Worm (Caenorhabditis elegans) whole organism, L3 larva: ENCODE measurements around the gene srg-41.

Experiments
- R02D3.7 ChIP-seq: fragments of 150-350 bp; optimal IDR thresholded peaks from 2 replicates; lab custom pipeline; 2014; ENCODE audit warnings: missing biosample characterization, missing genetic modification characterization
- ZK546.5 ChIP-seq: sonication (generic microtip); optimal IDR thresholded peaks from 2 replicates; lab custom pipeline; 2017; ENCODE audit warnings: missing biosample characterization, missing genetic modification characterization
- aly-2 ChIP-seq: fragments of 150-350 bp; optimal IDR thresholded peaks from 2 replicates; lab custom pipeline; 2014; ENCODE audit warnings: missing biosample characterization, missing genetic modification characterization
- ama-1 ChIP-seq: fragments of 150-350 bp; optimal IDR thresholded peaks from 2 replicates; lab custom pipeline; 2018
- ceh-16 ChIP-seq: sonication (generic microtip); optimal IDR thresholded peaks from 2 replicates; lab custom pipeline; 2017; ENCODE audit warnings: missing biosample characterization, missing genetic modification characterization
- ceh-82 ChIP-seq: fragments of 150-350 bp; optimal IDR thresholded peaks from 2 replicates; lab custom pipeline; 2014; ENCODE audit warnings: missing biosample characterization, missing genetic modification characterization
- ceh-9 ChIP-seq: sonication (generic microtip); optimal IDR thresholded peaks from 2 replicates; lab custom pipeline; 2018; ENCODE audit warnings: missing biosample characterization, missing genetic modification characterization
- daf-12 ChIP-seq: fragments of 150-350 bp; optimal IDR thresholded peaks from 2 replicates; lab custom pipeline; 2014; ENCODE audit warnings: missing biosample characterization, missing genetic modification reagents, missing genetic modification characterization
- egl-27 ChIP-seq: sonication (generic microtip); optimal IDR thresholded peaks from 4 replicates; lab custom pipeline; 2017; ENCODE audit warnings: missing biosample characterization, missing genetic modification reagents, missing genetic modification characterization
- elt-1 ChIP-seq: fragments of 150-350 bp; optimal IDR thresholded peaks from 2 replicates; lab custom pipeline; 2014; ENCODE audit warnings: missing biosample characterization, missing genetic modification characterization
- elt-2 ChIP-seq: sonication (generic microtip); optimal IDR thresholded peaks from 2 replicates; lab custom pipeline; 2016; ENCODE audit warnings: missing genetic modification reagents, mild to moderate bottlenecking, missing genetic modification characterization, missing compliant biosample characterization
- eor-1 ChIP-seq, 2 experiments: fragments of 150-350 bp; optimal IDR thresholded peaks; 2 replicates each; lab custom pipeline; 2014 to 2018; ENCODE audit warnings: missing biosample characterization in 2 of 2, missing genetic modification characterization in 2 of 2
- fkh-10 ChIP-seq: sonication (generic microtip); optimal IDR thresholded peaks from 2 replicates; lab custom pipeline; 2017; ENCODE audit warnings: missing biosample characterization, missing genetic modification reagents, missing genetic modification characterization
- fkh-2 ChIP-seq: fragments of 150-350 bp; optimal IDR thresholded peaks from 2 replicates; lab custom pipeline; 2014; ENCODE audit warnings: missing biosample characterization, missing genetic modification reagents, missing genetic modification characterization
- hmg-11 ChIP-seq: sonication (generic microtip); optimal IDR thresholded peaks from 2 replicates; lab custom pipeline; 2016; ENCODE audit warnings: missing genetic modification characterization, missing compliant biosample characterization
- lin-15B ChIP-seq: fragments of 150-350 bp; optimal IDR thresholded peaks from 2 replicates; lab custom pipeline; 2014; ENCODE audit warnings: missing biosample characterization, missing genetic modification characterization
- lin-39 ChIP-seq: fragments of 150-350 bp; optimal IDR thresholded peaks from 2 replicates; lab custom pipeline; 2018; ENCODE audit warnings: missing biosample characterization, missing genetic modification reagents, missing genetic modification characterization
- lsy-12 ChIP-seq: sonication (generic microtip); optimal IDR thresholded peaks from 2 replicates; lab custom pipeline; 2016; ENCODE audit warnings: mild to moderate bottlenecking, missing genetic modification characterization, missing compliant biosample characterization
- mdl-1 ChIP-seq: fragments of 150-350 bp; optimal IDR thresholded peaks from 2 replicates; lab custom pipeline; 2014; ENCODE audit warnings: missing biosample characterization, missing genetic modification characterization
- nfya-1 ChIP-seq: sonication (generic microtip); optimal IDR thresholded peaks from 2 replicates; lab custom pipeline; 2017; ENCODE audit warnings: missing genetic modification characterization, mild to moderate bottlenecking, missing compliant biosample characterization, antibody characterized with exemption, moderate library complexity; ENCODE audit not compliant: insufficient read depth
- nhr-12 ChIP-seq: fragments of 150-350 bp; optimal IDR thresholded peaks from 2 replicates; lab custom pipeline; 2014; ENCODE audit warnings: missing biosample characterization, missing genetic modification characterization
- nhr-23 ChIP-seq: fragments of 150-350 bp; optimal IDR thresholded peaks from 2 replicates; lab custom pipeline; 2014; ENCODE audit warnings: missing biosample characterization, missing genetic modification reagents, missing genetic modification characterization
- nhr-237 ChIP-seq: fragments of 150-350 bp; optimal IDR thresholded peaks from 2 replicates; lab custom pipeline; 2014; ENCODE audit warnings: missing biosample characterization, missing genetic modification characterization
- nhr-25 ChIP-seq: sonication (generic microtip); optimal IDR thresholded peaks from 2 replicates; lab custom pipeline; 2017; ENCODE audit warnings: missing biosample characterization, missing genetic modification characterization
- nhr-28 ChIP-seq: fragments of 150-350 bp; optimal IDR thresholded peaks from 2 replicates; lab custom pipeline; 2014; ENCODE audit warnings: missing biosample characterization, missing genetic modification characterization
- nhr-43 ChIP-seq: sonication (generic microtip); optimal IDR thresholded peaks from 2 replicates; lab custom pipeline; 2016; ENCODE audit warnings: mild to moderate bottlenecking, missing genetic modification characterization, missing compliant biosample characterization; ENCODE audit not compliant: poor library complexity, severe bottlenecking
- nhr-76 ChIP-seq: fragments of 150-350 bp; sonication (generic microtip); optimal IDR thresholded peaks from 5 replicates; lab custom pipeline; 2014; ENCODE audit warnings: missing biosample characterization, missing genetic modification characterization
- nhr-77 ChIP-seq: fragments of 150-350 bp; optimal IDR thresholded peaks from 2 replicates; lab custom pipeline; 2014; ENCODE audit warnings: missing biosample characterization, missing genetic modification characterization
- pha-4 ChIP-seq: fragments of 150-350 bp; optimal IDR thresholded peaks from 2 replicates; lab custom pipeline; 2014; ENCODE audit warnings: missing biosample characterization, missing genetic modification reagents, missing genetic modification characterization
- pqm-1 ChIP-seq: fragments of 150-350 bp; optimal IDR thresholded peaks from 2 replicates; lab custom pipeline; 2017; ENCODE audit warnings: missing biosample characterization, missing genetic modification characterization, inconsistent platforms
- sea-2 ChIP-seq: fragments of 150-350 bp; sonication (generic microtip); optimal IDR thresholded peaks from 4 replicates; lab custom pipeline; 2014; ENCODE audit warnings: missing biosample characterization, missing genetic modification reagents, missing genetic modification characterization
- skn-1 ChIP-seq: fragments of 150-350 bp; optimal IDR thresholded peaks from 2 replicates; lab custom pipeline; 2014; ENCODE audit warnings: missing biosample characterization, missing genetic modification characterization
- snpc-4 ChIP-seq: fragments of 150-350 bp; optimal IDR thresholded peaks from 2 replicates; lab custom pipeline; 2014; ENCODE audit warnings: missing biosample characterization, missing genetic modification characterization
- tbx-2 ChIP-seq: sonication (generic microtip); optimal IDR thresholded peaks from 2 replicates; lab custom pipeline; 2016; ENCODE audit warnings: mild to moderate bottlenecking, missing genetic modification characterization, missing compliant biosample characterization
- unc-39 ChIP-seq: sonication (generic microtip); optimal IDR thresholded peaks from 4 replicates; lab custom pipeline; 2017; ENCODE audit warnings: missing biosample characterization, missing genetic modification characterization
- unc-62 ChIP-seq: fragments of 150-350 bp; sonication (generic microtip); optimal IDR thresholded peaks from 4 replicates; lab custom pipeline; 2014; ENCODE audit warnings: missing biosample characterization, missing genetic modification reagents, missing genetic modification characterization
- ztf-11 ChIP-seq: fragments of 150-350 bp; optimal IDR thresholded peaks from 2 replicates; lab custom pipeline; 2014; ENCODE audit warnings: missing biosample characterization, missing genetic modification characterization
- ztf-4 ChIP-seq: fragments of 150-350 bp; optimal IDR thresholded peaks from 2 replicates; lab custom pipeline; 2014; ENCODE audit warnings: missing biosample characterization, missing genetic modification characterization

Gene srg-41

ce11 chrV:11157947-11158346, 3.7 kb downstream of the srg-41 start, which contains the start of gene srg-42:
srg-42 (minus strand) TSS chrV:11158047.
- TF ChIP-seq pqm-1 (tag; lab: Kevin White, UChicago) (no peak), nhr-237 (no peak), lin-39 (tag; lab: Kevin White, UChicago) (no peak), unc-39 (tag; lab: Kevin White, UChicago) (no peak), elt-2 (no peak), fkh-2 (tag; lab: Kevin White, UChicago) (no peak), pha-4 (tag; lab: Kevin White, UChicago) (no peak), lin-15B (tag; lab: Kevin White, UChicago) (no peak), tbx-2 (tag; lab: Kevin White, UChicago) (no peak), nhr-77 (tag; lab: Kevin White, UChicago) (no peak), egl-27 (tag; lab: Kevin White, UChicago) (no peak), ztf-11 (tag; lab: Kevin White, UChicago) (no peak), ztf-4 (tag; lab: Kevin White, UChicago) (no peak), nhr-28 (no peak), nhr-43 (tag; lab: Kevin White, UChicago) (no peak)

- TF ChIP-seq pha-4 (tag; lab: Kevin White, UChicago) (no peak), nfya-1 (tag; lab: Kevin White, UChicago) (no peak), nhr-12 (tag; lab: Kevin White, UChicago) (no peak), lsy-12 (no peak), ceh-82 (tag; lab: Kevin White, UChicago) (no peak), nhr-28 (no peak), ceh-9 (tag; lab: Kevin White, UChicago) (no peak), elt-2 (peak; percentile 42), mdl-1 (no peak)
Observed at ce11 chrV:11156589-11156988, 5.1 kb downstream of the srg-41 start.

ce11 chrV:11155553-11155952, 6.1 kb downstream of the srg-41 start, which contains the start of gene srg-38:
srg-38 (minus strand) TSS chrV:11155653.
- TF ChIP-seq ztf-4 (tag; lab: Kevin White, UChicago) (no peak), sea-2 (GFP tag; lab: Kevin White, UChicago) (no peak), ceh-16 (tag; lab: Kevin White, UChicago) (no peak), eor-1 (tag; optimal IDR thresholded peaks at IDR 0.05; lab: Kevin White, UChicago) (no peak), nhr-25 (no peak), elt-1 (tag; lab: Kevin White, UChicago) (no peak), nhr-12 (tag; lab: Kevin White, UChicago) (no peak), ama-1 (no peak), fkh-10 (GFP tag; lab: Kevin White, UChicago) (no peak), skn-1 (no peak), nhr-237 (no peak), nfya-1 (tag; lab: Kevin White, UChicago) (no peak), unc-62 (GFP tag; lab: Kevin White, UChicago) (no peak), hmg-11 (no peak), pha-4 (tag; lab: Kevin White, UChicago) (no peak), unc-39 (tag; lab: Kevin White, UChicago) (no peak), daf-12 (tag; lab: Kevin White, UChicago) (no peak), lsy-12 (no peak)

- TF ChIP-seq nhr-237 (no peak), R02D3.7 (tag; lab: Kevin White, UChicago) (no peak), nhr-23 (tag; lab: Kevin White, UChicago) (no peak), elt-2 (no peak), nhr-76 (tag; lab: Kevin White, UChicago) (no peak), fkh-2 (tag; lab: Kevin White, UChicago) (no peak), snpc-4 (tag; lab: Kevin White, UChicago) (no peak), nfya-1 (tag; lab: Kevin White, UChicago) (no peak), ZK546.5 (tag; lab: Kevin White, UChicago) (no peak), pqm-1 (tag; lab: Kevin White, UChicago) (no peak), lsy-12 (no peak), aly-2 (no peak), ceh-9 (tag; lab: Kevin White, UChicago) (no peak)
Observed at ce11 chrV:11152333-11152732, 9.4 kb downstream of the srg-41 start, which contains the start of gene srg-39. srg-39 (minus strand) TSS chrV:11152433.
